Fruit fly (Drosophila melanogaster) whole organism, prepupa: ENCODE results near the gene CG31019.

ENCODE experiments used
- Blimp-1 ChIP-seq: fragments of 200-800 bp; sonication (Bioruptor generic); optimal IDR thresholded peaks from 3 replicates; lab custom pipeline; 2017; ENCODE audit warnings: missing biosample characterization, missing genetic modification characterization, mild to moderate bottlenecking, moderate library complexity, missing genetic modification reagents
- CG34406 ChIP-seq: fragments of 200-800 bp; sonication (Bioruptor generic); optimal IDR thresholded peaks from 3 replicates; lab custom pipeline; 2016; ENCODE audit warnings: missing biosample characterization, missing genetic modification characterization
- Eip75B ChIP-seq: fragments of 200-800 bp; sonication (Bioruptor generic); optimal IDR thresholded peaks from 3 replicates; lab custom pipeline; 2016; ENCODE audit warnings: missing biosample characterization, missing genetic modification characterization
- Ets21C ChIP-seq: fragments of 200-800 bp; sonication (Bioruptor generic); optimal IDR thresholded peaks from 3 replicates; lab custom pipeline; 2016; ENCODE audit warnings: missing biosample characterization, missing genetic modification characterization
- Hr38 ChIP-seq: sonication (Bioruptor generic); optimal IDR thresholded peaks from 2 replicates; lab custom pipeline; 2016; ENCODE audit warnings: missing biosample characterization, missing genetic modification characterization
- Hr39 ChIP-seq: fragments of 200-800 bp; sonication (Bioruptor generic); optimal IDR thresholded peaks from 2 replicates; lab custom pipeline; 2016; ENCODE audit warnings: missing biosample characterization, missing genetic modification characterization
- OdsH ChIP-seq: fragments of 200-800 bp; sonication (Bioruptor generic); optimal IDR thresholded peaks from 3 replicates; lab custom pipeline; 2016; ENCODE audit warnings: missing biosample characterization, missing genetic modification characterization
- achi ChIP-seq: fragments of 200-800 bp; sonication (Bioruptor generic); optimal IDR thresholded peaks from 3 replicates; lab custom pipeline; 2016; ENCODE audit warnings: missing biosample characterization, missing genetic modification characterization
- cyc ChIP-seq: fragments of 200-800 bp; sonication (Bioruptor generic); optimal IDR thresholded peaks from 3 replicates; lab custom pipeline; 2016; ENCODE audit warnings: missing biosample characterization, missing genetic modification characterization
- dsx ChIP-seq: fragments of 200-800 bp; optimal IDR thresholded peaks from 3 replicates; lab custom pipeline; 2019; ENCODE audit warnings: missing biosample characterization, mild to moderate bottlenecking, missing genetic modification characterization, moderate library complexity; ENCODE audit not compliant: poor library complexity, severe bottlenecking
- pdm3 ChIP-seq: fragments of 200-800 bp; sonication (Bioruptor generic); optimal IDR thresholded peaks from 3 replicates; lab custom pipeline; 2016; ENCODE audit warnings: missing biosample characterization, missing genetic modification characterization
- ss ChIP-seq, 2 experiments: fragments of 200-800 bp; sonication (Bioruptor generic); optimal IDR thresholded peaks; 2 replicates in 1 of 2; 3 replicates in 1 of 2; lab custom pipeline; 2017 to 2018; ENCODE audit warnings: mild to moderate bottlenecking in 2 of 2, missing biosample characterization in 2 of 2, missing genetic modification characterization in 2 of 2, moderate library complexity in 1 of 2
- vri ChIP-seq: fragments of 200-800 bp; sonication (Bioruptor generic); optimal IDR thresholded peaks from 3 replicates; lab custom pipeline; 2016; ENCODE audit warnings: missing biosample characterization, mild to moderate bottlenecking, missing genetic modification characterization

DNA sequence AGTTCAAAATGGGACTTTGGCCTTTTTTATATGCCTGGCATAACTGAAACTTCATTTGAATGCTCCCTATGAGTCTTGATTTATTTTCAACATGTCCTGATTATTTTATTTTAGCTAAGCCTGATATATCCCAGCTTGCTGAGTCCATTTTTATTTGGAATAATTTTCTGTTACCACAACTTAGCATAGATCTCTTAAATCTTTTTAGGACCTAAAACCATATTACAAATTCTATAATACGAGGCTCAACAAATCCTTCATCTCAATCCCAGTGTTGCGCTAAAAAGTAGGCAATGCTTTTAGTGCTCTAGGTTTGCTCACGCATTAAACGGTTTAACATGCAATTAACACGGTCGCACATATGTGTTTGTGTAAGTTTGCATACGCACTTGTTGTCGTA, 25.0 kb downstream of the CG31019 start, which contains the start of gene CG44954:
- TF ChIP-seq Hr38 (GFP tag; lab: Kevin White, UChicago) (no peak), Blimp-1 (GFP tag; lab: Kevin White, UChicago) (no peak), Ets21C (no peak), achi (no peak), cyc (GFP tag; lab: Kevin White, UChicago) (no peak), Hr39 (GFP tag; lab: Kevin White, UChicago) (no peak), OdsH (no peak), Eip75B (no peak), vri (GFP tag; lab: Kevin White, UChicago) (no peak), pdm3 (no peak), ss (GFP tag; optimal IDR thresholded peaks at IDR 0.05; lab: Kevin White, UChicago) (no peak), CG34406 (GFP tag; lab: Kevin White, UChicago) (no peak), dsx (GFP tag; lab: Kevin White, UChicago) (no peak)
